Fruit fly (Drosophila melanogaster) whole organism, embryonic: ENCODE measurements around the gene CG11674.
A peak's percentile ranks its signal among the peaks of the same experiment; 100 is the strongest.

Experiments used
- CG10654 ChIP-seq: fragments of 200-800 bp; sonication (Bioruptor generic); optimal IDR thresholded peaks from 2 replicates; lab custom pipeline; 2016; ENCODE audit warnings: missing biosample characterization, missing genetic modification characterization
- CG13123 ChIP-seq: fragments of 200-800 bp; sonication (Bioruptor generic); optimal IDR thresholded peaks from 2 replicates; lab custom pipeline; 2016; ENCODE audit warnings: missing biosample characterization, missing genetic modification characterization
- CG13296 ChIP-seq: fragments of 200-800 bp; sonication (Bioruptor generic); optimal IDR thresholded peaks from 3 replicates; lab custom pipeline; 2018; ENCODE audit warnings: missing biosample characterization, mild to moderate bottlenecking, missing genetic modification characterization
- CG14050 ChIP-seq: fragments of 200-800 bp; sonication (Bioruptor generic); IDR thresholded peaks from 3 replicates; pipeline ENCODE4 v1.3.6; 2022; ENCODE audit warnings: missing biosample characterization, missing genetic modification characterization
- CG15011 ChIP-seq: fragments of 200-800 bp; sonication (Bioruptor generic); optimal IDR thresholded peaks from 3 replicates; lab custom pipeline; 2018; ENCODE audit warnings: missing biosample characterization, mild to moderate bottlenecking, missing genetic modification characterization
- CG1529 ChIP-seq: fragments of 200-800 bp; sonication (Bioruptor generic); optimal IDR thresholded peaks from 3 replicates; lab custom pipeline; 2018; ENCODE audit warnings: missing biosample characterization, missing genetic modification characterization
- CG15514 ChIP-seq: fragments of 200-800 bp; sonication (Bioruptor generic); optimal IDR thresholded peaks from 3 replicates; lab custom pipeline; 2017; ENCODE audit warnings: missing biosample characterization, missing genetic modification characterization, mild to moderate bottlenecking, moderate library complexity, missing genetic modification reagents
- CG16779 ChIP-seq: fragments of 200-800 bp; sonication (Bioruptor generic); IDR thresholded peaks from 2 replicates; pipeline ENCODE4 v1.3.6; 2022; ENCODE audit warnings: missing biosample characterization, missing genetic modification characterization
- CG16813 ChIP-seq: fragments of 200-800 bp; sonication (Bioruptor generic); IDR thresholded peaks from 3 replicates; pipeline ENCODE4 v1.3.6; 2022; ENCODE audit warnings: missing biosample characterization, missing genetic modification characterization; ENCODE audit not compliant: partially characterized antibody
- CG17385 ChIP-seq: fragments of 200-800 bp; sonication (Bioruptor generic); optimal IDR thresholded peaks from 3 replicates; lab custom pipeline; 2018; ENCODE audit warnings: missing biosample characterization, mild to moderate bottlenecking, missing genetic modification characterization
- CG2116 ChIP-seq: fragments of 200-800 bp; sonication (Bioruptor generic); optimal IDR thresholded peaks from 3 replicates; lab custom pipeline; 2018; ENCODE audit warnings: missing biosample characterization, mild to moderate bottlenecking, missing genetic modification characterization
- CG2202 ChIP-seq: fragments of 200-800 bp; sonication (Bioruptor generic); optimal IDR thresholded peaks from 2 replicates; lab custom pipeline; 2018; ENCODE audit warnings: missing biosample characterization, mild to moderate bottlenecking, missing genetic modification characterization
- CG2712 ChIP-seq: fragments of 200-800 bp; optimal IDR thresholded peaks from 3 replicates; lab custom pipeline; 2019; ENCODE audit warnings: missing biosample characterization, mild to moderate bottlenecking, missing genetic modification characterization, moderate library complexity
- CG32767 ChIP-seq: fragments of 200-800 bp; sonication (Bioruptor generic); IDR thresholded peaks from 2 replicates; pipeline ENCODE4 v1.3.6; 2022; ENCODE audit warnings: missing biosample characterization, missing genetic modification characterization
- CG3281 ChIP-seq: fragments of 200-800 bp; sonication (Bioruptor generic); optimal IDR thresholded peaks from 3 replicates; lab custom pipeline; 2017; ENCODE audit warnings: missing biosample characterization, mild to moderate bottlenecking, missing genetic modification characterization
- CG43689 ChIP-seq: fragments of 200-800 bp; sonication (Bioruptor generic); IDR thresholded peaks from 2 replicates; pipeline ENCODE4 v1.3.6; 2022; ENCODE audit warnings: missing biosample characterization, missing genetic modification characterization
- CG5245 ChIP-seq: fragments of 200-800 bp; sonication (Bioruptor generic); optimal IDR thresholded peaks from 3 replicates; lab custom pipeline; 2016; ENCODE audit warnings: missing biosample characterization, missing genetic modification characterization
- CG6683 ChIP-seq: fragments of 200-800 bp; sonication (Bioruptor generic); optimal IDR thresholded peaks from 2 replicates; lab custom pipeline; 2017; ENCODE audit warnings: missing biosample characterization, mild to moderate bottlenecking, missing genetic modification characterization, missing genetic modification reagents
- CG6765 ChIP-seq: fragments of 200-800 bp; sonication (Bioruptor generic); optimal IDR thresholded peaks from 3 replicates; lab custom pipeline; 2017; ENCODE audit warnings: missing biosample characterization, mild to moderate bottlenecking, missing genetic modification characterization
- CG7271 ChIP-seq: fragments of 200-800 bp; sonication (Bioruptor generic); optimal IDR thresholded peaks from 2 replicates; lab custom pipeline; 2018; ENCODE audit warnings: missing biosample characterization, mild to moderate bottlenecking, missing genetic modification characterization, moderate library complexity
- CG8359 ChIP-seq: fragments of 200-800 bp; sonication (Bioruptor generic); optimal IDR thresholded peaks from 2 replicates; lab custom pipeline; 2017; ENCODE audit warnings: missing biosample characterization, mild to moderate bottlenecking, missing genetic modification characterization, borderline replicate concordance
- CG8924 ChIP-seq: fragments of 200-800 bp; optimal IDR thresholded peaks from 3 replicates; lab custom pipeline; 2019; ENCODE audit warnings: missing biosample characterization, mild to moderate bottlenecking, missing genetic modification characterization, moderate library complexity
- CG9215 ChIP-seq: fragments of 200-800 bp; sonication (Bioruptor generic); IDR thresholded peaks from 2 replicates; pipeline ENCODE4 v1.3.6; 2022; ENCODE audit warnings: missing biosample characterization, missing genetic modification characterization
- CG9876 ChIP-seq: fragments of 200-800 bp; sonication (Bioruptor generic); optimal IDR thresholded peaks from 2 replicates; lab custom pipeline; 2016; ENCODE audit warnings: missing biosample characterization, missing genetic modification characterization
- Camta ChIP-seq: fragments of 200-800 bp; sonication (Bioruptor generic); optimal IDR thresholded peaks from 2 replicates; lab custom pipeline; 2016; ENCODE audit warnings: missing biosample characterization, missing genetic modification characterization
- D19B ChIP-seq: fragments of 200-800 bp; sonication (Bioruptor generic); optimal IDR thresholded peaks from 2 replicates; lab custom pipeline; 2017; ENCODE audit warnings: missing biosample characterization, mild to moderate bottlenecking, missing genetic modification characterization
- HLH4C ChIP-seq: fragments of 200-800 bp; sonication (Bioruptor generic); IDR thresholded peaks from 3 replicates; pipeline ENCODE4 v1.3.6; 2022; ENCODE audit warnings: missing biosample characterization, missing genetic modification characterization; ENCODE audit not compliant: partially characterized antibody
- Med ChIP-seq: fragments of 200-800 bp; sonication (Bioruptor generic); peaks from one replicate; lab custom pipeline; 2016; ENCODE audit warnings: missing biosample characterization, missing genetic modification characterization, mild to moderate bottlenecking, inconsistent platforms, moderate library complexity
- NC2β ChIP-seq: fragments of 200-800 bp; sonication (Bioruptor generic); optimal IDR thresholded peaks from 2 replicates; lab custom pipeline; 2016; ENCODE audit warnings: missing biosample characterization, missing genetic modification characterization
- Vsx1 ChIP-seq: fragments of 200-800 bp; sonication (Bioruptor generic); optimal IDR thresholded peaks from 2 replicates; lab custom pipeline; 2017; ENCODE audit warnings: missing biosample characterization, mild to moderate bottlenecking, missing genetic modification characterization, missing genetic modification reagents
- YL-1 ChIP-seq: fragments of 200-800 bp; sonication (Bioruptor generic); optimal IDR thresholded peaks from 3 replicates; lab custom pipeline; 2017; ENCODE audit warnings: missing biosample characterization, mild to moderate bottlenecking, missing genetic modification characterization
- abd-A ChIP-seq: fragments of 200-800 bp; sonication (Bioruptor generic); optimal IDR thresholded peaks from 3 replicates; lab custom pipeline; 2019; ENCODE audit warnings: missing biosample characterization, mild to moderate bottlenecking, missing genetic modification characterization, moderate library complexity
- ash1 ChIP-seq: fragments of 200-800 bp; sonication (Bioruptor generic); optimal IDR thresholded peaks from 2 replicates; lab custom pipeline; 2018; ENCODE audit warnings: missing biosample characterization, mild to moderate bottlenecking, missing genetic modification characterization
- en ChIP-seq: fragments of 200-800 bp; sonication (Bioruptor generic); optimal IDR thresholded peaks from 2 replicates; lab custom pipeline; 2016; ENCODE audit warnings: missing biosample characterization, missing genetic modification characterization
- ewg ChIP-seq: fragments of 200-800 bp; sonication (Bioruptor generic); optimal IDR thresholded peaks from 3 replicates; lab custom pipeline; 2017; ENCODE audit warnings: mild to moderate bottlenecking, missing biosample characterization, missing genetic modification reagents, missing genetic modification characterization
- fd96Cb ChIP-seq: fragments of 200-800 bp; sonication (Bioruptor generic); optimal IDR thresholded peaks from 2 replicates; lab custom pipeline; 2018; ENCODE audit warnings: missing biosample characterization, mild to moderate bottlenecking, missing genetic modification characterization, moderate library complexity
- gcm2 ChIP-seq: fragments of 200-800 bp; sonication (Bioruptor generic); optimal IDR thresholded peaks from 2 replicates; lab custom pipeline; 2016; ENCODE audit warnings: missing biosample characterization, missing genetic modification characterization
- gro ChIP-seq: fragments of 200-800 bp; sonication (Bioruptor generic); optimal IDR thresholded peaks from 2 replicates; lab custom pipeline; 2016; ENCODE audit warnings: missing biosample characterization, missing genetic modification characterization
- jing ChIP-seq: fragments of 200-800 bp; sonication (Bioruptor generic); optimal IDR thresholded peaks from 2 replicates; lab custom pipeline; 2018; ENCODE audit warnings: missing biosample characterization, mild to moderate bottlenecking, missing genetic modification characterization
- lov ChIP-seq, 2 experiments: fragments of 200-800 bp in 1 of 2; fragments of >200 bp in 1 of 2; sonication (Bioruptor generic) in 1 of 2; IDR thresholded peaks in 1 of 2; optimal IDR thresholded peaks in 1 of 2; 2 replicates in 1 of 2; 3 replicates in 1 of 2; pipeline versions ENCODE4 v1.3.6 to Lab custom; 2017 to 2022; ENCODE audit warnings: missing biosample characterization in 1 of 2, missing genetic modification characterization in 1 of 2
- mam ChIP-seq: fragments of 200-800 bp; sonication (Bioruptor generic); optimal IDR thresholded peaks from 3 replicates; lab custom pipeline; 2016; ENCODE audit warnings: missing biosample characterization, missing genetic modification characterization
- oc ChIP-seq: fragments of 200-800 bp; sonication (Bioruptor generic); optimal IDR thresholded peaks from 2 replicates; lab custom pipeline; 2018; ENCODE audit warnings: missing biosample characterization, mild to moderate bottlenecking, missing genetic modification characterization, moderate library complexity
- phol ChIP-seq: fragments of 200-800 bp; sonication (Bioruptor generic); optimal IDR thresholded peaks from 3 replicates; lab custom pipeline; 2018; ENCODE audit warnings: missing biosample characterization, mild to moderate bottlenecking, missing genetic modification characterization, moderate library complexity
- pnt ChIP-seq: fragments of 200-800 bp; sonication (Bioruptor generic); optimal IDR thresholded peaks from 3 replicates; lab custom pipeline; 2016; ENCODE audit warnings: missing biosample characterization, missing genetic modification characterization
- repo ChIP-seq: fragments of 200-800 bp; sonication (Bioruptor generic); optimal IDR thresholded peaks from 2 replicates; lab custom pipeline; 2016; ENCODE audit warnings: missing biosample characterization, missing genetic modification characterization
- sens-2 ChIP-seq: fragments of 200-800 bp; sonication (Bioruptor generic); IDR thresholded peaks from 2 replicates; pipeline ENCODE4 v1.3.6; 2022; ENCODE audit warnings: missing biosample characterization, missing genetic modification characterization
- toy ChIP-seq: fragments of 200-800 bp; sonication (Bioruptor generic); IDR thresholded peaks from 2 replicates; pipeline ENCODE4 v1.3.6; 2022; ENCODE audit warnings: missing biosample characterization, missing genetic modification characterization
- trem ChIP-seq: fragments of 200-800 bp; optimal IDR thresholded peaks from 3 replicates; lab custom pipeline; 2019; ENCODE audit warnings: missing biosample characterization, mild to moderate bottlenecking, missing genetic modification characterization, moderate library complexity

CG11674 gene

DNA sequence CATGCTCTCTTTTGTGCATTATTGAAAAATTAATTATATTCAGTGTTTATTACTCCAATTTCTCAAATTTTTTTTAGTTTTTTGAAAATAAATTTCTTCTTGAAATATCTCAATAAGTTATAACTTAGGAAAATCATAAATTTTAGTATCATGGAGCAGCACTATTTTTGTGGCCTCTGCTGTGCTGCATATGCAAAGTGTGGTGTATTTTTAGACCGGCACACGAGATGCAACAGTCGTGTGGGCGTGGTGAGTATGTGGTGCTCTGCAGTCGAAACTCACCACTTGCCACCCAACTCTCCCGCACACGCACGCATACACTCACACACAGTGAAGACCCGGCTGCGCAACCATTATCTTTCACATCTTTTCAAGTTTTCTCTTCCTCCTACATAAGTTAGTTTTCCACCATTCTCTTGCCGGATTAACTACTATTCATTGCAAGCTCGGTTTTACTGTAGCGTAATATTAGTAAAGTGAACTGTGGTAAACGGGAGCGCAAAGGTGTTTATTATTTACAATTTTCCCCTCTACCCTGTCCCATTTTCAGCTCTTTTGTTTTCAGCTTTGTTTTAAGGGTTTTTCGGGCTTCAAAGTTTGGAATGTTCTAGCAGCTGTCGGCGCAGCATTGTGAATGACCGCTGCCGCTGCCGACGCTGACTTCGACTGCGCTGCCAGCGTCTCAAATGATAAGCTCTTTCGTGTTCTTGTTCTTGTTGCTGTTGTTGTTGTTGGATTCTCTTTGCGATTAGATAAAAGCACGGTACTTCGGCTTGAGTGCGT, 17.1 kb downstream of the CG11674 start (continued):
- TF ChIP-seq sens-2 (GFP tag; lab: Robert Waterston, UW) (peak; percentile 51; the same call in 1 of the 2 replicates), CG5245 (GFP tag; lab: Kevin White, UChicago) (peak; percentile 28), CG9215 (GFP tag; lab: Robert Waterston, UW) (no peak), CG17385 (peak; percentile 59), lov (optimal IDR thresholded peaks at IDR 0.05; lab: Kevin White, UChicago) (no peak), lov (GFP tag; IDR thresholded peaks at IDR 0.05; lab: Robert Waterston, UW) (0 out of 3 replicates have a peak, but pooled peaks have one; percentile 23), CG6765 (GFP tag; lab: Kevin White, UChicago) (peak; percentile 49), CG43689 (GFP tag; lab: Robert Waterston, UW) (no peak), trem (tag; lab: Kevin White, UChicago) (peak; percentile 47), abd-A (tag; lab: Kevin White, UChicago) (no peak), CG2116 (GFP tag; lab: Kevin White, UChicago) (peak; percentile 10), Camta (peak; percentile 5), ash1 (GFP tag; lab: Kevin White, UChicago) (no peak), D19B (GFP tag; lab: Kevin White, UChicago) (no peak), HLH4C (GFP tag; lab: Robert Waterston, UW) (no peak), gro (no peak), oc (no peak), CG14050 (peak; percentile 61), toy (GFP tag; lab: Robert Waterston, UW) (no peak), repo (GFP tag; lab: Kevin White, UChicago) (no peak), CG13296 (GFP tag; lab: Kevin White, UChicago) (peak; percentile 24), CG9876 (no peak), CG8359 (GFP tag; lab: Kevin White, UChicago) (peak; percentile 60), Med (peak; percentile 68), CG32767 (GFP tag; lab: Robert Waterston, UW) (peak; percentile 61; the same call in 1 of the 2 replicates), CG2202 (tag; lab: Kevin White, UChicago) (peak; percentile 39), CG6683 (GFP tag; lab: Kevin White, UChicago) (peak; percentile 15), NC2β (GFP tag; lab: Kevin White, UChicago) (no peak), mam (GFP tag; lab: Kevin White, UChicago) (no peak), Vsx1 (GFP tag; lab: Kevin White, UChicago) (peak; percentile 23), CG8924 (tag; lab: Kevin White, UChicago) (peak; percentile 46), fd96Cb (tag; lab: Kevin White, UChicago) (peak; percentile 71), phol (tag; lab: Kevin White, UChicago) (peak; percentile 83), CG1529 (peak; percentile 46), CG16779 (no peak), jing (peak; percentile 12), CG15514 (GFP tag; lab: Kevin White, UChicago) (peak; percentile 27), gcm2 (peak; percentile 29), pnt (GFP tag; lab: Kevin White, UChicago) (peak; percentile 41), CG7271 (tag; lab: Kevin White, UChicago) (peak; percentile 70), CG15011 (GFP tag; lab: Kevin White, UChicago) (peak; percentile 24), YL-1 (GFP tag; lab: Kevin White, UChicago) (peak; percentile 0), CG10654 (GFP tag; lab: Kevin White, UChicago) (peak; percentile 34), CG2712 (peak; percentile 71), CG16813 (GFP tag; lab: Robert Waterston, UW) (no peak), en (GFP tag; lab: Kevin White, UChicago) (peak; percentile 21), CG3281 (GFP tag; lab: Kevin White, UChicago) (peak; percentile 29), CG13123 (GFP tag; lab: Kevin White, UChicago) (no peak), ewg (GFP tag; lab: Kevin White, UChicago) (peak; percentile 14)
